Worm (Caenorhabditis elegans) whole organism, L4 larva: ENCODE measurements around the gene C36B7.5.

ENCODE experiments used
- F10B5.3 ChIP-seq: sonication (generic microtip); optimal IDR thresholded peaks from 2 replicates; lab custom pipeline; 2016; ENCODE audit warnings: mild to moderate bottlenecking, missing genetic modification characterization, missing compliant biosample characterization
- F26F4.8 ChIP-seq: fragments of 200-800 bp; sonication (Bioruptor generic); conservative IDR thresholded peaks from 2 replicates; pipeline ENCODE4 v1.3.6; 2022; ENCODE audit warnings: missing genetic modification characterization, missing compliant biosample characterization
- R02D3.7 ChIP-seq: fragments of 150-350 bp; sonication (generic microtip); optimal IDR thresholded peaks from 3 replicates; lab custom pipeline; 2014; ENCODE audit warnings: missing biosample characterization, missing genetic modification characterization
- Y48G9A.11 ChIP-seq: fragments of 200-800 bp; sonication (Bioruptor generic); IDR thresholded peaks from 2 replicates; pipeline ENCODE4 v1.3.6; 2022; ENCODE audit warnings: missing genetic modification reagents, missing genetic modification characterization, missing compliant biosample characterization
- Y5F2A.4 ChIP-seq: fragments of 200-800 bp; sonication (Bioruptor generic); optimal IDR thresholded peaks from 2 replicates; lab custom pipeline; 2018; ENCODE audit warnings: mild to moderate bottlenecking, missing genetic modification characterization, missing compliant biosample characterization
- aha-1 ChIP-seq: fragments of 150-350 bp; peaks from one replicate; lab custom pipeline; 2014; ENCODE audit warnings: missing biosample characterization, missing genetic modification characterization
- ceh-20 ChIP-seq: fragments of 200-800 bp; sonication (Bioruptor generic); IDR thresholded peaks from 2 replicates; pipeline ENCODE4 v1.3.6; 2022; ENCODE audit warnings: missing genetic modification reagents, missing genetic modification characterization, missing compliant biosample characterization
- ceh-28 ChIP-seq: fragments of 150-350 bp; optimal IDR thresholded peaks from 2 replicates; lab custom pipeline; 2014; ENCODE audit warnings: missing biosample characterization, missing genetic modification reagents, missing genetic modification characterization
- ceh-82 ChIP-seq: sonication (generic microtip); optimal IDR thresholded peaks from 2 replicates; lab custom pipeline; 2017; ENCODE audit warnings: missing biosample characterization, missing genetic modification characterization
- ces-1 ChIP-seq: fragments of 150-350 bp; sonication (generic microtip); optimal IDR thresholded peaks from 4 replicates; lab custom pipeline; 2014; ENCODE audit warnings: missing biosample characterization, missing genetic modification reagents, missing genetic modification characterization
- daf-12 ChIP-seq: fragments of 150-350 bp; optimal IDR thresholded peaks from 2 replicates; lab custom pipeline; 2014; ENCODE audit warnings: missing biosample characterization, missing genetic modification reagents, missing genetic modification characterization
- dmd-6 ChIP-seq: fragments of 200-800 bp; sonication (Bioruptor generic); IDR thresholded peaks from 2 replicates; pipeline ENCODE4 v1.3.6; 2022; ENCODE audit warnings: missing genetic modification reagents, missing genetic modification characterization, missing compliant biosample characterization
- dmd-8 ChIP-seq: fragments of 200-800 bp; sonication (Bioruptor generic); IDR thresholded peaks from 2 replicates; pipeline ENCODE4 v1.3.6; 2022; ENCODE audit warnings: missing genetic modification characterization, missing compliant biosample characterization
- dmd-9 ChIP-seq: fragments of 200-800 bp; sonication (Bioruptor generic); IDR thresholded peaks from 2 replicates; pipeline ENCODE4 v1.3.6; 2022; ENCODE audit warnings: missing genetic modification reagents, missing genetic modification characterization, missing compliant biosample characterization
- dve-1 ChIP-seq: sonication (generic microtip); optimal IDR thresholded peaks from 2 replicates; lab custom pipeline; 2017; ENCODE audit warnings: antibody characterized with exemption, mild to moderate bottlenecking, missing genetic modification characterization, missing compliant biosample characterization; ENCODE audit not compliant: insufficient read depth
- fkh-10 ChIP-seq: fragments of 150-350 bp; optimal IDR thresholded peaks from 2 replicates; lab custom pipeline; 2014; ENCODE audit warnings: missing biosample characterization, missing genetic modification reagents, missing genetic modification characterization
- gei-8 ChIP-seq: fragments of 200-800 bp; sonication (Bioruptor generic); optimal IDR thresholded peaks from 2 replicates; lab custom pipeline; 2018; ENCODE audit warnings: mild to moderate bottlenecking, missing genetic modification characterization, missing compliant biosample characterization
- hlh-11 ChIP-seq: fragments of 200-800 bp; sonication (Bioruptor generic); optimal IDR thresholded peaks from 2 replicates; lab custom pipeline; 2018; ENCODE audit warnings: mild to moderate bottlenecking, missing genetic modification characterization, missing compliant biosample characterization
- hmg-1.1 ChIP-seq: fragments of 200-800 bp; sonication (Bioruptor generic); IDR thresholded peaks from 2 replicates; pipeline ENCODE4 v1.3.6; 2022; ENCODE audit warnings: missing genetic modification reagents, missing genetic modification characterization, missing compliant biosample characterization
- lim-7 ChIP-seq: fragments of 200-800 bp; sonication (Bioruptor generic); IDR thresholded peaks from 2 replicates; pipeline ENCODE4 v1.3.6; 2022; ENCODE audit warnings: missing genetic modification characterization, missing compliant biosample characterization
- lin-13 ChIP-seq: fragments of 150-350 bp; optimal IDR thresholded peaks from 2 replicates; lab custom pipeline; 2014; ENCODE audit warnings: missing biosample characterization, missing genetic modification reagents, missing genetic modification characterization
- lin-29 ChIP-seq: fragments of 200-800 bp; sonication (Bioruptor generic); IDR thresholded peaks from 2 replicates; pipeline ENCODE4 v1.3.6; 2022; ENCODE audit warnings: missing genetic modification reagents, missing genetic modification characterization, missing compliant biosample characterization
- lin-39 ChIP-seq: fragments of 150-350 bp; optimal IDR thresholded peaks from 2 replicates; lab custom pipeline; 2014; ENCODE audit warnings: missing biosample characterization, missing genetic modification reagents, missing genetic modification characterization
- mep-1 ChIP-seq: fragments of 150-350 bp; sonication (generic microtip); optimal IDR thresholded peaks from 3 replicates; lab custom pipeline; 2014; ENCODE audit warnings: missing biosample characterization, missing genetic modification characterization
- nhr-10 ChIP-seq: fragments of 150-350 bp; optimal IDR thresholded peaks from 2 replicates; lab custom pipeline; 2014; ENCODE audit warnings: missing biosample characterization, missing genetic modification characterization
- nhr-102 ChIP-seq: sonication (generic microtip); optimal IDR thresholded peaks from 2 replicates; lab custom pipeline; 2016; ENCODE audit warnings: mild to moderate bottlenecking, missing genetic modification characterization, moderate library complexity, missing compliant biosample characterization
- nhr-111 ChIP-seq: fragments of 200-800 bp; sonication (Bioruptor generic); optimal IDR thresholded peaks from 2 replicates; lab custom pipeline; 2018; ENCODE audit warnings: mild to moderate bottlenecking, missing genetic modification characterization, missing compliant biosample characterization
- nhr-25 ChIP-seq: sonication (generic microtip); optimal IDR thresholded peaks from 2 replicates; lab custom pipeline; 2017; ENCODE audit warnings: missing genetic modification characterization, mild to moderate bottlenecking, missing compliant biosample characterization, antibody characterized with exemption, moderate library complexity, borderline replicate concordance; ENCODE audit not compliant: insufficient read depth
- nhr-28 ChIP-seq: fragments of 150-350 bp; optimal IDR thresholded peaks from 2 replicates; lab custom pipeline; 2014; ENCODE audit warnings: missing biosample characterization, missing genetic modification characterization
- nhr-41 ChIP-seq: fragments of 200-800 bp; sonication (Bioruptor generic); IDR thresholded peaks from 2 replicates; pipeline ENCODE4 v1.3.6; 2022; ENCODE audit warnings: missing genetic modification reagents, missing genetic modification characterization, missing compliant biosample characterization
- nhr-48 ChIP-seq: sonication (generic microtip); optimal IDR thresholded peaks from 2 replicates; lab custom pipeline; 2016; ENCODE audit warnings: mild to moderate bottlenecking, missing genetic modification characterization, missing compliant biosample characterization
- nhr-6 ChIP-seq: fragments of 150-350 bp; optimal IDR thresholded peaks from 2 replicates; lab custom pipeline; 2014; ENCODE audit warnings: missing biosample characterization, missing genetic modification characterization
- nhr-76 ChIP-seq: fragments of 150-350 bp; optimal IDR thresholded peaks from 2 replicates; lab custom pipeline; 2014; ENCODE audit warnings: missing biosample characterization, missing genetic modification characterization
- nhr-77 ChIP-seq: fragments of 150-350 bp; optimal IDR thresholded peaks from 2 replicates; lab custom pipeline; 2014; ENCODE audit warnings: missing biosample characterization, missing genetic modification characterization
- php-3 ChIP-seq: fragments of 200-800 bp; sonication (Bioruptor generic); IDR thresholded peaks from 2 replicates; pipeline ENCODE4 v1.3.6; 2022; ENCODE audit warnings: missing genetic modification reagents, missing genetic modification characterization, missing compliant biosample characterization
- pqm-1 ChIP-seq: sonication (generic microtip); optimal IDR thresholded peaks from 2 replicates; lab custom pipeline; 2017; ENCODE audit warnings: missing biosample characterization, missing genetic modification characterization
- saeg-2 ChIP-seq: fragments of 200-800 bp; sonication (Bioruptor generic); IDR thresholded peaks from 2 replicates; pipeline ENCODE4 v1.3.6; 2022; ENCODE audit warnings: missing genetic modification reagents, missing genetic modification characterization, missing compliant biosample characterization
- set-16 ChIP-seq: fragments of 200-800 bp; sonication (Bioruptor generic); IDR thresholded peaks from 2 replicates; pipeline ENCODE4 v1.3.6; 2022; ENCODE audit warnings: missing genetic modification reagents, missing genetic modification characterization, missing compliant biosample characterization
- spr-1 ChIP-seq: sonication (generic microtip); optimal IDR thresholded peaks from 2 replicates; lab custom pipeline; 2016; ENCODE audit warnings: mild to moderate bottlenecking, missing genetic modification characterization, missing compliant biosample characterization
- spr-3 ChIP-seq: fragments of 200-800 bp; sonication (Bioruptor generic); optimal IDR thresholded peaks from 2 replicates; lab custom pipeline; 2018; ENCODE audit warnings: mild to moderate bottlenecking, missing genetic modification characterization, missing compliant biosample characterization
- tra-1 ChIP-seq: fragments of 200-800 bp; sonication (Bioruptor generic); IDR thresholded peaks from 2 replicates; pipeline ENCODE4 v1.3.6; 2022; ENCODE audit warnings: missing genetic modification reagents, missing genetic modification characterization, missing compliant biosample characterization
- zfp-2 ChIP-seq: sonication (generic microtip); optimal IDR thresholded peaks from 2 replicates; lab custom pipeline; 2016; ENCODE audit warnings: mild to moderate bottlenecking, missing genetic modification characterization, missing compliant biosample characterization
- zip-2 ChIP-seq: fragments of 150-350 bp; optimal IDR thresholded peaks from 2 replicates; lab custom pipeline; 2014; ENCODE audit warnings: missing biosample characterization, missing genetic modification characterization
- ztf-7 ChIP-seq: fragments of 150-350 bp; optimal IDR thresholded peaks from 2 replicates; lab custom pipeline; 2014; ENCODE audit warnings: missing biosample characterization, missing genetic modification characterization

Gene C36B7.5

ce11 chrX:7061265-7061664 is 35.0 kb downstream of the C36B7.5 start:
- TF ChIP-seq tra-1 (0 out of 2 replicates have a peak, but pooled peaks have one; percentile 26), spr-3 (GFP tag; lab: Kevin White, UChicago) (no peak), dve-1 (tag; lab: Kevin White, UChicago) (peak; percentile 52), hlh-11 (tag; lab: Kevin White, UChicago) (peak; percentile 49), ceh-20 (peak; percentile 23; the same call in 1 of the 2 replicates), php-3 (GFP tag; lab: Robert Waterston, UW) (peak; percentile 99), nhr-10 (no peak), dmd-6 (GFP tag; lab: Robert Waterston, UW) (peak; percentile 54), F26F4.8 (no peak), nhr-76 (tag; lab: Kevin White, UChicago) (no peak), gei-8 (GFP tag; lab: Kevin White, UChicago) (no peak)
- TF ChIP-seq, all 104 proteins: peak for 6

- no peak for TF ChIP-seq mep-1 (tag; lab: Kevin White, UChicago)
- TF ChIP-seq saeg-2 (GFP tag; lab: Robert Waterston, UW) = no peak
- TF ChIP-seq nhr-41 (GFP tag; lab: Robert Waterston, UW) = no peak
- TF ChIP-seq lin-29 = no peak
- TF ChIP-seq nhr-48 (tag; lab: Kevin White, UChicago) = no peak
- no peak for TF ChIP-seq lin-39 (tag; lab: Kevin White, UChicago)
- TF ChIP-seq ceh-82 (tag; lab: Kevin White, UChicago) = no peak
- no peak for TF ChIP-seq nhr-77
- no peak for TF ChIP-seq nhr-102 (tag; lab: Kevin White, UChicago)
- TF ChIP-seq hmg-1.1 = no peak
- no peak for TF ChIP-seq nhr-28 (tag; lab: Kevin White, UChicago)
- TF ChIP-seq tra-1 = no peak
- TF ChIP-seq nhr-6 = no peak
- TF ChIP-seq nhr-25 (tag; lab: Kevin White, UChicago) = no peak
- no peak for TF ChIP-seq pqm-1
- TF ChIP-seq ceh-20 = no peak
- no peak for TF ChIP-seq zfp-2 (tag; lab: Kevin White, UChicago)
- TF ChIP-seq Y48G9A.11 (GFP tag; lab: Robert Waterston, UW) = no peak
- no peak for TF ChIP-seq lin-13 (GFP tag; lab: Kevin White, UChicago)
These were observed 38.9 kb downstream of the C36B7.5 start, which contains the start of gene B0403.5 for ce11 chrX:7057357-7057756. TSS of gene B0403.5 (plus strand) at chrX:7057724.

ce11 chrX:7050290-7050689 is 46.0 kb downstream of the C36B7.5 start, which contains the start of gene ubc-17:
TSS of gene ubc-17 (plus strand) at chrX:7050590.
- no peak for TF ChIP-seq zip-2
- no peak for TF ChIP-seq ceh-20
- no peak for TF ChIP-seq daf-12 (tag; lab: Kevin White, UChicago)
- TF ChIP-seq nhr-28 (tag; lab: Kevin White, UChicago) = no peak
- no peak for TF ChIP-seq ceh-28
- no peak for TF ChIP-seq saeg-2 (GFP tag; lab: Robert Waterston, UW)
- TF ChIP-seq ceh-82 (tag; lab: Kevin White, UChicago) = no peak
- TF ChIP-seq ztf-7 (tag; lab: Kevin White, UChicago) = no peak
- no peak for TF ChIP-seq Y5F2A.4 (GFP tag; lab: Kevin White, UChicago)
- no peak for TF ChIP-seq ces-1 (GFP tag; lab: Kevin White, UChicago)
- TF ChIP-seq R02D3.7 (tag; lab: Kevin White, UChicago) = no peak
- TF ChIP-seq spr-1 = no peak
- TF ChIP-seq gei-8 (GFP tag; lab: Kevin White, UChicago) = no peak
- TF ChIP-seq, all 104 proteins: peak for 0

ce11 chrX:7040760-7041159 is 55.5 kb downstream of the C36B7.5 start:
- peak; percentile 47 for TF ChIP-seq fkh-10 (GFP tag; lab: Kevin White, UChicago)
- TF ChIP-seq dmd-8 (GFP tag; lab: Robert Waterston, UW) = no peak
- TF ChIP-seq dmd-9 = no peak
- TF ChIP-seq lim-7 (GFP tag; lab: Robert Waterston, UW) = no peak
- TF ChIP-seq Y48G9A.11 (GFP tag; lab: Robert Waterston, UW) = no peak
- peak; percentile 97 for TF ChIP-seq ces-1 (GFP tag; lab: Kevin White, UChicago)
- TF ChIP-seq set-16 (GFP tag; lab: Robert Waterston, UW) = no peak
- peak; percentile 22 for TF ChIP-seq aha-1 (tag; lab: Kevin White, UChicago)
- TF ChIP-seq lin-39 (tag; lab: Kevin White, UChicago) = no peak
- TF ChIP-seq F10B5.3 (tag; lab: Kevin White, UChicago) = no peak
- no peak for TF ChIP-seq nhr-111 (GFP tag; lab: Kevin White, UChicago)
- peak; percentile 21 for TF ChIP-seq mep-1 (tag; lab: Kevin White, UChicago)
